Worm (Caenorhabditis elegans) whole organism, midembryonic: Measurements from ENCODE around the gene sre-16.

Source experiments
- T22C8.4 ChIP-seq: fragments of 200-800 bp; sonication (Bioruptor generic); IDR thresholded peaks from 2 replicates; pipeline ENCODE4 v1.3.6; 2022; ENCODE audit warnings: missing genetic modification characterization, missing compliant biosample characterization
- cog-1 ChIP-seq: sonication (generic microtip); optimal IDR thresholded peaks from 2 replicates; lab custom pipeline; 2016; ENCODE audit warnings: missing genetic modification characterization, missing compliant biosample characterization
- flt-1 ChIP-seq: fragments of 200-800 bp; sonication (Bioruptor generic); IDR thresholded peaks from 2 replicates; pipeline ENCODE4 v1.3.6; 2022; ENCODE audit warnings: missing genetic modification characterization, missing compliant biosample characterization
- tab-1 ChIP-seq: fragments of 200-800 bp; sonication (Bioruptor generic); IDR thresholded peaks from 2 replicates; pipeline ENCODE4 v1.3.6; 2022; ENCODE audit warnings: missing genetic modification characterization, missing compliant biosample characterization
- ztf-23 ChIP-seq: fragments of 200-800 bp; sonication (Bioruptor generic); IDR thresholded peaks from 2 replicates; pipeline ENCODE4 v1.3.6; 2022; ENCODE audit warnings: missing genetic modification reagents, missing genetic modification characterization, missing compliant biosample characterization

DNA sequence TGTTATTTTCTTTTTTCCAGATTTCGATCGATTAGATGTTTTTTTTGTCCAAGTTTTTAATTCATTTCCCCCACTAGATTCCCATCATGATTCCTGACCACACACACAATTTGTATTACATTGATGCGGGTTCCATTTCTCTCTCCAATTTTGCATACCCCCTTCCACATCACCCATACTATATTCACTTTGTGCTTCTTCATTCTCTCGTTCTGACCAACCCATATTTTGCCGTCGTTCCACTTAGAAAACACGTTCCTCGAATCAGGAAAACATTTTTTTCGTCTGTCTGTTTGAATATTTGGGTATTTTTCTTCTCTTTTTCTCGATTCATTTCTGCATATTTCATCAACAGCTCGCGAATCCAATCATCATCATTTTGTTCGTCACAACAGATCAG lies 28.5 kb downstream of the sre-16 start:
- TF ChIP-seq T22C8.4 (GFP tag; lab: Robert Waterston, UW) = no peak
- TF ChIP-seq ztf-23 (GFP tag; lab: Robert Waterston, UW) = no peak
- no peak for TF ChIP-seq flt-1 (GFP tag; lab: Robert Waterston, UW)
- no peak for TF ChIP-seq cog-1 (tag; lab: Kevin White, UChicago)
- TF ChIP-seq tab-1 (GFP tag; lab: Robert Waterston, UW) = no peak
